Worm (Caenorhabditis elegans) whole organism, young adult: ENCODE measurements around the gene insc-1.

Experiments used
- attf-6 ChIP-seq: fragments of 200-800 bp; sonication (Bioruptor generic); IDR thresholded peaks from 2 replicates; pipeline ENCODE4 v1.3.6; 2022; ENCODE audit warnings: missing genetic modification reagents, missing genetic modification characterization, missing compliant biosample characterization
- him-1 ChIP-seq: sonication (generic microtip); optimal IDR thresholded peaks from 2 replicates; lab custom pipeline; 2016; ENCODE audit warnings: missing genotype, missing genetic modification reagents, missing genetic modification characterization, missing compliant biosample characterization
- lin-26 ChIP-seq: fragments of 200-800 bp; sonication (Bioruptor generic); IDR thresholded peaks from 2 replicates; pipeline ENCODE4 v1.3.6; 2022; ENCODE audit warnings: missing genetic modification reagents, missing genetic modification characterization, missing compliant biosample characterization
- madf-10 ChIP-seq: sonication (generic microtip); optimal IDR thresholded peaks from 2 replicates; lab custom pipeline; 2016; ENCODE audit warnings: mild to moderate bottlenecking, missing genetic modification characterization, missing compliant biosample characterization
- nhr-27 ChIP-seq: fragments of 200-800 bp; sonication (Bioruptor generic); optimal IDR thresholded peaks from 2 replicates; lab custom pipeline; 2018; ENCODE audit warnings: mild to moderate bottlenecking, missing genetic modification characterization, moderate library complexity, missing compliant biosample characterization

The insc-1 gene

DNA sequence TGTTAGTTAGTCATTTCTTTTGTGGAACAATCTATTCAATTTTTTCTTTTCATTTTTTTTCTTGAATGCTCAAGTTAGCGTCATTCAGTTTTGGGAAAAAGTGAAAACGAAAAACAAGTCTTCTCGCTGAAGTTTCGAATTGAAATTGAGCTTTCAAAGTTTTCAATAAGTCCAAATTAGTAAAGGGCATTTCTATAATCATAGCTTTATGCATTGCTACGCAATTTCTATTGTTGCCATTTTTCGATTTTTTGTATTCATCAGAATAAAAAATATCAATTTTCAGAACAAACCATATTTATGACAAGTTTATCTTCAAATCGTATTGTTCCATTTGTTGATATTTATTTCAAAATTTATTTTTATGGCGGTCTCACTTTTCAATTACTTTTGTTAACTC is 49.5 kb downstream of the insc-1 start, which contains the start of gene srd-55:
srd-55 (plus strand) TSS at position 301 of the 400 bp plus-strand sequence.
- TF ChIP-seq nhr-27 (tag; lab: Kevin White, UChicago), result no peak
- TF ChIP-seq attf-6 (GFP tag; lab: Robert Waterston, UW), result no peak
- TF ChIP-seq lin-26 (GFP tag; lab: Robert Waterston, UW), result no peak

DNA sequence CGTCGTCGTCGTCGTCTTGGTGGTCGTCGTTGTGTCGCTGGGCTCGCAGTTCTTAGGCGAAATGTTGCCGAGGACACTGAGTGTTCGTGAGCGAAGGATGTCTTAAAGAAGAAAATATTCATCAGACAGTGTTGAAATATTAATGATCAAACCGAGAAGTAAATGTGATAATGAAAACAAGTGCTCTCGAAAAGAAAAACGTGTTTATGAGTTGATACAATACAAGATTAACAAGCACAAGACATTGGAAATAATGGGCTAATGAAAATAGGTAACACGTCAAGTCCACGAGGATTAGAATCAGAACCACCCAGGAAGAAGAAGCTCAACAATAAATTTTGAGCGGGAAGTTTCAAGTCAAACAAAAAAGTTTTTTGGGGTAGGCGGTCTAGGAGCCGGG is 53.2 kb downstream of the insc-1 start, which contains the start of gene K02A2.5:
K02A2.5 (minus strand) TSS at position 101 of the 400 bp plus-strand sequence.
- no peak for TF ChIP-seq him-1 (tag; lab: Kevin White, UChicago)
- TF ChIP-seq madf-10, result no peak
- TF ChIP-seq, all 124 proteins: peak for 0
